Worm (Caenorhabditis elegans): ENCODE data around the gene pals-18.

ce11 chrIII:1413890-1414613 is 10.8 kb downstream of the pals-18 start, which contains the start of gene Y82E9BR.14:
- no peak for TF ChIP-seq hlh-30 (tag; optimal IDR thresholded peaks at IDR 0.05; ENCODE audit: insufficient read depth)
- no peak for TF ChIP-seq Y22D7AL.16 (tag; optimal IDR thresholded peaks at IDR 0.05)
- no peak for TF ChIP-seq elt-2 (tag; optimal IDR thresholded peaks at IDR 0.05)
- TF ChIP-seq hlh-8 (tag; optimal IDR thresholded peaks at IDR 0.05) = no peak
- no peak for TF ChIP-seq nhr-11 (tag; optimal IDR thresholded peaks at IDR 0.05)
- TF ChIP-seq C08G9.2 (tag; optimal IDR thresholded peaks at IDR 0.05) = no peak
- TF ChIP-seq tbx-2 (tag; optimal IDR thresholded peaks at IDR 0.05) = no peak
